Fruit fly (Drosophila melanogaster) whole organism, embryonic: ENCODE data around the gene CG7715.

ENCODE experiments used
- Elba2 ChIP-seq: fragments of 200-800 bp; sonication (Bioruptor generic); optimal IDR thresholded peaks from 3 replicates; lab custom pipeline; 2016; ENCODE audit warnings: missing biosample characterization, missing genetic modification characterization
- Hmr ChIP-seq: fragments of 200-800 bp; sonication (Bioruptor generic); optimal IDR thresholded peaks from 3 replicates; lab custom pipeline; 2017; ENCODE audit warnings: mild to moderate bottlenecking, missing biosample characterization, missing genetic modification reagents, missing genetic modification characterization
- Hr78 ChIP-seq, 2 experiments: fragments of 200-800 bp in 1 of 2; fragments of >200 bp in 1 of 2; sonication (Bioruptor generic) in 1 of 2; optimal IDR thresholded peaks; 2 replicates each; lab custom pipeline; 2017 to 2019; ENCODE audit warnings: missing biosample characterization in 2 of 2, missing genetic modification characterization in 2 of 2, mild to moderate bottlenecking in 1 of 2, moderate library complexity in 1 of 2
- bbx ChIP-seq: fragments of 200-800 bp; sonication (Bioruptor generic); IDR thresholded peaks from 2 replicates; pipeline ENCODE4 v1.3.6; 2022; ENCODE audit warnings: missing biosample characterization, missing genetic modification characterization; ENCODE audit not compliant: partially characterized antibody
- gsb-n ChIP-seq: fragments of 200-800 bp; sonication (Bioruptor generic); optimal IDR thresholded peaks from 3 replicates; lab custom pipeline; 2018; ENCODE audit warnings: missing biosample characterization, mild to moderate bottlenecking, missing genetic modification characterization

DNA sequence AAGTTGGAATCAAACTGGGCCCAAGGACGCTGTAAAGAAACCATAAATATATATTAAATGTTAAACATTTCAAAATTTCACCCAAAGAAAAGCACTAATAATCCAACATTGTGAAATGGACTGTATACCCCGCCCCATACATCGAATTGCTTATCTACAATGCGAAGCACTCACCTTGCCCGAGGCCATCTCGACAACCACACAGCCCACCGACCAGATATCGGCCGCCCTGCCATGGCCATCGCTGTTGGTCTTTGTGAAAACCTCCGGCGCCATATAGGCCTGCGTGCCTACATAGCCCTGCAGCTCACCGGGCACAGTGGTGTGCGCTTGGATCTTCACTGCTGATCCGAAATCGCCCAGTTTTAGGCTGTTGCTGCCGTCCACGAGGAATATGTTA, 5.3 kb upstream of the CG7715 start:
- no peak for TF ChIP-seq gsb-n (tag; lab: Kevin White, UChicago)
- no peak for TF ChIP-seq Elba2
- no peak for TF ChIP-seq bbx
- TF ChIP-seq Hmr (GFP tag; lab: Kevin White, UChicago) = no peak
- no peak for TF ChIP-seq Hr78 (GFP tag; optimal IDR thresholded peaks at IDR 0.05; lab: Kevin White, UChicago)
